Worm (Caenorhabditis elegans) whole organism, L2 larva: ENCODE measurements around the gene Y39H10B.3.

Experiments
- C34F6.9 ChIP-seq: fragments of 150-350 bp; optimal IDR thresholded peaks from 2 replicates; lab custom pipeline; 2014; ENCODE audit warnings: missing biosample characterization, missing genetic modification characterization
- R02D3.7 ChIP-seq: fragments of 150-350 bp; optimal IDR thresholded peaks from 2 replicates; lab custom pipeline; 2014; ENCODE audit warnings: missing biosample characterization, missing genetic modification characterization
- Y55F3AM.14 ChIP-seq: fragments of 200-800 bp; sonication (Bioruptor generic); optimal IDR thresholded peaks from 2 replicates; lab custom pipeline; 2018; ENCODE audit warnings: mild to moderate bottlenecking, missing genetic modification characterization, missing compliant biosample characterization
- ZK546.5 ChIP-seq: sonication (generic microtip); optimal IDR thresholded peaks from 2 replicates; lab custom pipeline; 2017; ENCODE audit warnings: missing biosample characterization, missing genetic modification characterization
- blmp-1 ChIP-seq: sonication (generic microtip); optimal IDR thresholded peaks from 2 replicates; lab custom pipeline; 2017; ENCODE audit warnings: missing genetic modification characterization, mild to moderate bottlenecking, missing compliant biosample characterization, antibody characterized with exemption, moderate library complexity; ENCODE audit not compliant: insufficient read depth
- dmd-4 ChIP-seq: sonication (generic microtip); optimal IDR thresholded peaks from 2 replicates; lab custom pipeline; 2017; ENCODE audit warnings: missing biosample characterization, missing genetic modification characterization
- fos-1 ChIP-seq: fragments of 150-350 bp; optimal IDR thresholded peaks from 2 replicates; lab custom pipeline; 2014; ENCODE audit warnings: missing biosample characterization, missing genetic modification characterization
- lin-13 ChIP-seq: fragments of 150-350 bp; optimal IDR thresholded peaks from 2 replicates; lab custom pipeline; 2014; ENCODE audit warnings: missing biosample characterization, missing genetic modification reagents, missing genetic modification characterization
- mab-5 ChIP-seq: fragments of 150-350 bp; optimal IDR thresholded peaks from 2 replicates; lab custom pipeline; 2014; ENCODE audit warnings: missing biosample characterization, missing genetic modification characterization
- nhr-11 ChIP-seq: fragments of 150-350 bp; optimal IDR thresholded peaks from 2 replicates; lab custom pipeline; 2014; ENCODE audit warnings: missing biosample characterization, missing genetic modification characterization
- nhr-12 ChIP-seq: fragments of 150-350 bp; optimal IDR thresholded peaks from 2 replicates; lab custom pipeline; 2014; ENCODE audit warnings: missing biosample characterization, missing genetic modification characterization
- nhr-77 ChIP-seq: fragments of 150-350 bp; optimal IDR thresholded peaks from 2 replicates; lab custom pipeline; 2014; ENCODE audit warnings: missing biosample characterization, missing genetic modification characterization
- peb-1 ChIP-seq: fragments of 150-350 bp; optimal IDR thresholded peaks from 2 replicates; lab custom pipeline; 2014; ENCODE audit warnings: missing biosample characterization, missing genetic modification characterization
- sem-4 ChIP-seq: fragments of 150-350 bp; optimal IDR thresholded peaks from 2 replicates; lab custom pipeline; 2014; ENCODE audit warnings: missing biosample characterization, missing genetic modification reagents, missing genetic modification characterization
- unc-55 ChIP-seq: fragments of 150-350 bp; sonication (generic microtip); optimal IDR thresholded peaks from 3 replicates; lab custom pipeline; 2014; ENCODE audit warnings: missing biosample characterization, missing genetic modification reagents, missing genetic modification characterization
- unc-62 ChIP-seq: fragments of 150-350 bp; optimal IDR thresholded peaks from 2 replicates; lab custom pipeline; 2014; ENCODE audit warnings: missing biosample characterization, missing genetic modification reagents, missing genetic modification characterization
- zag-1 ChIP-seq: fragments of 150-350 bp; optimal IDR thresholded peaks from 2 replicates; lab custom pipeline; 2014; ENCODE audit warnings: missing biosample characterization, missing genetic modification characterization
- ztf-1 ChIP-seq: fragments of 200-800 bp; sonication (Bioruptor generic); conservative IDR thresholded peaks from 2 replicates; pipeline ENCODE4 v1.3.6; 2022; ENCODE audit warnings: missing genetic modification characterization, missing compliant biosample characterization
- ztf-11 ChIP-seq: sonication (generic microtip); optimal IDR thresholded peaks from 2 replicates; lab custom pipeline; 2017; ENCODE audit warnings: missing biosample characterization, missing genetic modification characterization

Y39H10B.3 gene

ce11 chrV:3718507-3718906 lies 47.9 kb downstream of the Y39H10B.3 start:
- TF ChIP-seq nhr-11 (no peak), Y55F3AM.14 (GFP tag; lab: Kevin White, UChicago) (no peak), peb-1 (no peak), sem-4 (tag; lab: Kevin White, UChicago) (no peak), ZK546.5 (tag; lab: Kevin White, UChicago) (no peak), zag-1 (tag; lab: Kevin White, UChicago) (no peak), ztf-11 (tag; lab: Kevin White, UChicago) (no peak), C34F6.9 (no peak), ztf-1 (GFP tag; lab: Robert Waterston, UW) (no peak), blmp-1 (no peak), unc-62 (GFP tag; lab: Kevin White, UChicago) (no peak), dmd-4 (tag; lab: Kevin White, UChicago) (no peak), nhr-77 (tag; lab: Kevin White, UChicago) (no peak), lin-13 (GFP tag; lab: Kevin White, UChicago) (no peak), unc-55 (no peak), R02D3.7 (tag; lab: Kevin White, UChicago) (no peak), fos-1 (tag; lab: Kevin White, UChicago) (no peak), mab-5 (no peak), nhr-12 (tag; lab: Kevin White, UChicago) (no peak)
